Fruit fly (Drosophila melanogaster): ENCODE data around the gene CG7888.

CG7888 gene

dm6 chr3L:11035039-11035438, 18.8 kb upstream of the CG7888 start:
- TF ChIP-seq CG9705 (GFP tag; optimal IDR thresholded peaks at IDR 0.05) (no peak), Hr83 (GFP tag; optimal IDR thresholded peaks at IDR 0.05; ENCODE audit: poor library complexity, severe bottlenecking) (no peak)

dm6 chr3L:11041193-11041592, 12.6 kb upstream of the CG7888 start:
- TF ChIP-seq Myc (optimal IDR thresholded peaks at IDR 0.05) (peak; percentile 13), CG32264 (GFP tag; optimal IDR thresholded peaks at IDR 0.05) (no peak)

- TF ChIP-seq Mio (GFP tag; optimal IDR thresholded peaks at IDR 0.05): no peak
- no peak for TF ChIP-seq ey (GFP tag; optimal IDR thresholded peaks at IDR 0.05)
- no peak for TF ChIP-seq dl (GFP tag; optimal IDR thresholded peaks at IDR 0.05; ENCODE audit: insufficient read depth in 1 of 2, partially characterized antibody in 2 of 2)
- TF ChIP-seq dsf (GFP tag; optimal IDR thresholded peaks at IDR 0.05; ENCODE audit: borderline replicate concordance): no peak
- TF ChIP-seq CG32264 (GFP tag; optimal IDR thresholded peaks at IDR 0.05): no peak
- no peak for TF ChIP-seq Hr78 (GFP tag; optimal IDR thresholded peaks at IDR 0.05)
Measured at dm6 chr3L:11043650-11044049, 10.2 kb upstream of the CG7888 start.

dm6 chr3L:11045009-11045408, 8.8 kb upstream of the CG7888 start:
- TF ChIP-seq pan (optimal IDR thresholded peaks at IDR 0.05): no peak
- no peak for TF ChIP-seq GATAd (GFP tag; optimal IDR thresholded peaks at IDR 0.05)
- no peak for TF ChIP-seq Hr83 (GFP tag; optimal IDR thresholded peaks at IDR 0.05; ENCODE audit: poor library complexity, severe bottlenecking)
- no peak for TF ChIP-seq dmrt93B (GFP tag; optimal IDR thresholded peaks at IDR 0.05)
- TF ChIP-seq Dfd (GFP tag; optimal IDR thresholded peaks at IDR 0.05): no peak
- TF ChIP-seq Sp1 (GFP tag; optimal IDR thresholded peaks at IDR 0.05): no peak

DNA sequence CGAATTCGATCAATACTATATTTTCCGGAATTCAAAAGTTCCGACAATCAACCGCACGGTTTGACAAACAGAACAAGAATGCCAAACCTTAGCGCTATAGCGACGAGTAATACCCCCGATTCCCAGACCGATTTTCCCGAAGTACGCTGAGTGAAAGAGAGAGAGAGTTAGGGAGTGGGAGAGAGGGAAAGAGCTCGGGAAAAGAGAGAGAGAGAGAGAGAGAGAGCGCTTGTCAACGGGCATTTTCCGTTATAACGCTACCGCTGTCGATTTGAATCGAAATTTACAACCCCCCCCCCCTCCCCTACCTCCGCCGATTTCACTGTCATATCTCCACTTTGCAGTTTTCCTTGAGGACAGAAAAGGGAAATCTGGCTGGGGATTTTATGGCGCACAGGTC, 7.3 kb upstream of the CG7888 start:
- peak; percentile 82 for TF ChIP-seq Dfd (GFP tag; optimal IDR thresholded peaks at IDR 0.05)
- TF ChIP-seq dl (GFP tag; optimal IDR thresholded peaks at IDR 0.05; ENCODE audit: insufficient read depth in 1 of 2, partially characterized antibody in 2 of 2): no peak

dm6 chr3L:11047877-11048276, 6.0 kb upstream of the CG7888 start:
- TF ChIP-seq Mio (GFP tag; optimal IDR thresholded peaks at IDR 0.05) (no peak), Abd-B (GFP tag; optimal IDR thresholded peaks at IDR 0.05) (no peak), CG32264 (GFP tag; optimal IDR thresholded peaks at IDR 0.05) (no peak), Vsx2 (GFP tag; optimal IDR thresholded peaks at IDR 0.05; ENCODE audit: partially characterized antibody) (peak; percentile 85), Jra (GFP tag; optimal IDR thresholded peaks at IDR 0.05) (no peak), ey (GFP tag; optimal IDR thresholded peaks at IDR 0.05) (peak; percentile 44), Rel (GFP tag; optimal IDR thresholded peaks at IDR 0.05) (no peak), Rel (tag; optimal IDR thresholded peaks at IDR 0.05) (no peak), psq (GFP tag; optimal IDR thresholded peaks at IDR 0.05) (peak; percentile 28), CrebA (GFP tag; optimal IDR thresholded peaks at IDR 0.05; ENCODE audit: borderline replicate concordance) (no peak), OdsH (GFP tag; optimal IDR thresholded peaks at IDR 0.05) (peak; percentile 60), Hr78 (GFP tag; optimal IDR thresholded peaks at IDR 0.05) (no peak), Myc (optimal IDR thresholded peaks at IDR 0.05) (peak; percentile 92), lola (GFP tag; optimal IDR thresholded peaks at IDR 0.05) (no peak), sv (GFP tag; optimal IDR thresholded peaks at IDR 0.05) (peak; percentile 24), br (GFP tag; optimal IDR thresholded peaks at IDR 0.05) (peak; percentile 73), dsf (GFP tag; optimal IDR thresholded peaks at IDR 0.05; ENCODE audit: borderline replicate concordance) (no peak), h (GFP tag; optimal IDR thresholded peaks at IDR 0.05) (peak; percentile 55), Sp1 (GFP tag; optimal IDR thresholded peaks at IDR 0.05) (no peak), dmrt93B (GFP tag; optimal IDR thresholded peaks at IDR 0.05) (peak; percentile 21), foxo (GFP tag; optimal IDR thresholded peaks at IDR 0.05) (peak in 1 of 2 experiments; percentile 74), sage (GFP tag; optimal IDR thresholded peaks at IDR 0.05) (no peak), rgr (GFP tag; optimal IDR thresholded peaks at IDR 0.05) (no peak), fru (GFP tag; optimal IDR thresholded peaks at IDR 0.05) (peak; percentile 60), jim (GFP tag; optimal IDR thresholded peaks at IDR 0.05) (peak; percentile 3), GATAd (GFP tag; optimal IDR thresholded peaks at IDR 0.05) (no peak), woc (GFP tag; optimal IDR thresholded peaks at IDR 0.05) (no peak), tai (GFP tag; optimal IDR thresholded peaks at IDR 0.05) (peak; percentile 43), Hnf4 (GFP tag; optimal IDR thresholded peaks at IDR 0.05) (peak; percentile 43), Dif (GFP tag; optimal IDR thresholded peaks at IDR 0.05; ENCODE audit: partially characterized antibody) (no peak), brk (GFP tag; optimal IDR thresholded peaks at IDR 0.05) (no peak), N (GFP tag; optimal IDR thresholded peaks at IDR 0.05) (no peak), HLH106 (tag; optimal IDR thresholded peaks at IDR 0.05) (peak; percentile 45), Hr83 (GFP tag; optimal IDR thresholded peaks at IDR 0.05; ENCODE audit: poor library complexity, severe bottlenecking) (peak; percentile 67), usp (GFP tag; optimal IDR thresholded peaks at IDR 0.05) (no peak), pan (optimal IDR thresholded peaks at IDR 0.05) (no peak), Dfd (GFP tag; optimal IDR thresholded peaks at IDR 0.05) (no peak), dl (GFP tag; optimal IDR thresholded peaks at IDR 0.05; ENCODE audit: insufficient read depth in 1 of 2, partially characterized antibody in 2 of 2) (no peak), CG9705 (GFP tag; optimal IDR thresholded peaks at IDR 0.05) (no peak)

Measured in whole organism, wandering third instar larva.